Fruit fly (Drosophila melanogaster) whole organism, adult: ENCODE measurements around the gene Lerp.

ENCODE experiments used
- CG11617 ChIP-seq: fragments of 200-800 bp; sonication (Bioruptor generic); optimal IDR thresholded peaks from 2 replicates; lab custom pipeline; 2017; ENCODE audit warnings: mild to moderate bottlenecking, missing biosample characterization, missing genetic modification reagents, missing genetic modification characterization
- CG14711 ChIP-seq: fragments of 200-800 bp; sonication (Bioruptor generic); optimal IDR thresholded peaks from 2 replicates; lab custom pipeline; 2018; ENCODE audit warnings: missing biosample characterization, mild to moderate bottlenecking, missing genetic modification characterization, moderate library complexity
- CG5204 ChIP-seq: fragments of 200-800 bp; sonication (Bioruptor generic); optimal IDR thresholded peaks from 2 replicates; lab custom pipeline; 2016; ENCODE audit warnings: missing biosample characterization, missing genetic modification characterization
- CG7101 ChIP-seq: fragments of 200-800 bp; sonication (Bioruptor generic); optimal IDR thresholded peaks from 2 replicates; lab custom pipeline; 2018; ENCODE audit warnings: missing biosample characterization, mild to moderate bottlenecking, missing genetic modification characterization, moderate library complexity
- Clk ChIP-seq: fragments of 200-800 bp; sonication (Bioruptor generic); optimal IDR thresholded peaks from 2 replicates; lab custom pipeline; 2017; ENCODE audit warnings: missing biosample characterization, missing genetic modification characterization
- Mnt ChIP-seq: fragments of 200-800 bp; sonication (Bioruptor generic); optimal IDR thresholded peaks from 2 replicates; lab custom pipeline; 2016; ENCODE audit warnings: missing biosample characterization, mild to moderate bottlenecking, missing genetic modification characterization
- bab1 ChIP-seq: fragments of 200-800 bp; sonication (Bioruptor generic); optimal IDR thresholded peaks from 3 replicates; lab custom pipeline; 2019; ENCODE audit warnings: missing biosample characterization, mild to moderate bottlenecking, missing genetic modification characterization, moderate library complexity
- cic ChIP-seq: fragments of 200-800 bp; sonication (Bioruptor generic); optimal IDR thresholded peaks from 2 replicates; lab custom pipeline; 2017; ENCODE audit warnings: missing biosample characterization, mild to moderate bottlenecking, missing genetic modification characterization, moderate library complexity
- cnc ChIP-seq, 2 experiments: fragments of >200 bp; optimal IDR thresholded peaks; 2 replicates each; lab custom pipeline; 2017
- kay ChIP-seq: fragments of 200-800 bp; sonication (Bioruptor generic); peaks from one replicate; lab custom pipeline; 2016; ENCODE audit warnings: missing biosample characterization, missing genetic modification characterization, borderline replicate concordance
- ovo ChIP-seq: fragments of 200-800 bp; sonication (Bioruptor generic); optimal IDR thresholded peaks from 2 replicates; lab custom pipeline; 2016; ENCODE audit warnings: missing biosample characterization, missing genetic modification characterization
- tj ChIP-seq: fragments of 200-800 bp; sonication (Bioruptor generic); optimal IDR thresholded peaks from 3 replicates; lab custom pipeline; 2017; ENCODE audit warnings: missing biosample characterization, mild to moderate bottlenecking, missing genetic modification characterization, moderate library complexity

- TF ChIP-seq bab1 (no peak), CG11617 (no peak), kay (GFP tag; lab: Kevin White, UChicago) (no peak), tj (GFP tag; lab: Kevin White, UChicago) (no peak), CG14711 (tag; lab: Kevin White, UChicago) (no peak), cnc (optimal IDR thresholded peaks at IDR 0.05; lab: Kevin White, UChicago) (no peak), CG5204 (GFP tag; lab: Kevin White, UChicago) (no peak), cic (no peak), CG7101 (tag; lab: Kevin White, UChicago) (no peak), Clk (GFP tag; lab: Kevin White, UChicago) (no peak), ovo (no peak), Mnt (GFP tag; lab: Kevin White, UChicago) (no peak)
These were observed 4.6 kb upstream of the Lerp start for dm6 chr3R:26867457-26868044.
